Worm (Caenorhabditis elegans) whole organism, L1 larva: ENCODE results near the gene parp-2.

Experiments
- nhr-12 ChIP-seq: sonication (generic microtip); optimal IDR thresholded peaks from 2 replicates; lab custom pipeline; 2017; ENCODE audit warnings: missing biosample characterization, missing genetic modification characterization
- sox-4 ChIP-seq: sonication (generic microtip); optimal IDR thresholded peaks from 2 replicates; lab custom pipeline; 2016; ENCODE audit warnings: missing genetic modification characterization, missing compliant biosample characterization

DNA sequence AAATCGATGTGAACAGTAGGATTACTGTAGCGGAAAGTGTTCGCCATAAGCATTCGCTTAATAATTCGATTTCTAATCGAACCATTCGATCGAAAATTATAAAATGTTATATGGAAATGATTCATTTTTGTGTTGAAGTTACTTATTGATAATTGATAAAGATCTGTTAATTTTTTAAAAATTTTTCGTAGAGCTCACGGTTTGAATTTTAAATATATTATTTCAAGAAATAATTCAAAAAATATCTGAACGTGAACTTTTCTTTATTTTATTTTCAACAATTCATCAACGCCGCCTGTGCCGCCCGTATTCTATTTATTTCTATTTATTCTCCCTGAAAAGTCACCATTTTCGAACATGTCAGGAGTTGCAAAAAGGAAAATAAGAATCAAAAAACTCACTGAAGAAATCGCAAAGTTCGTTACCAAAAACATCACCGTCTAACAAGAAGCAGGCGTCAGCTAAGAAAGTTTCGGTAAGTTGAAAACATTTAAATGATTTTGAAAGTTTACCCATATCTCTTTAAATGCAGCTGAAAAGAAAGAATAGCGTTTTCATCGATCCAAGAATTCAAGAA, 18.6 kb downstream of the parp-2 start, which contains the start of the genes T15H9.5 and T15H9.4:
- TF ChIP-seq sox-4 (tag; lab: Kevin White, UChicago) (no peak), nhr-12 (tag; lab: Kevin White, UChicago) (no peak)
